Worm (Caenorhabditis elegans): ENCODE data around the gene ZK1128.1.

The ZK1128.1 gene

DNA sequence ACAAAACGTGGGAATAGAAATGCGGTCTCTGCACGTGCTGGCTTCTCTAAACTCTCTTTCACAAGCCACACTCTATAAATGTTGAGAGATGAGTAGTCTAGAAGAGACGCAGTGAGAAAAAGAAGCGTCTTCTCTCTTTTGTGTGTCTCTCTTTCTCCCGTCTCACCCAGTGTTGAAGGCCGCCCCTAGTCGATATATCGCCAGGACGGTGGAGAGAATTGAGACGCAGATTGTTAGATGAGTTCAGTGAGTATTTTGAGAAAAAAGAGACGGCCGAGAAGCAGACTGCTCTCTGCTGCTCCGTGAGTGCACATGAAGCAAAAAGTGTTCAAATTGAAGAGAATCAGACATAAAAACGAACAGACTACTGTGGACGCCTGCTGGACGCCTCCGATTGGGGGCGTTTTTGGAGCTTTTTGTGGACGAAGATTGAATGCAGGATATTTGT is 18.0 kb downstream of the ZK1128.1 start (continued):
- peak; percentile 85 for TF ChIP-seq ceh-82 (tag; optimal IDR thresholded peaks at IDR 0.05)
- peak; percentile 96 for TF ChIP-seq unc-62 (GFP tag; optimal IDR thresholded peaks at IDR 0.05)
- TF ChIP-seq ceh-9 (tag; optimal IDR thresholded peaks at IDR 0.05): no peak
- no peak for TF ChIP-seq daf-12 (tag; optimal IDR thresholded peaks at IDR 0.05)
- TF ChIP-seq ceh-16 (tag; optimal IDR thresholded peaks at IDR 0.05): no peak
- TF ChIP-seq elt-3 (tag; optimal IDR thresholded peaks at IDR 0.05): no peak
- TF ChIP-seq eor-1 (tag; optimal IDR thresholded peaks at IDR 0.05): no peak
- no peak for TF ChIP-seq fkh-2 (tag; optimal IDR thresholded peaks at IDR 0.05)
- peak; percentile 76 for TF ChIP-seq lsy-12 (tag; optimal IDR thresholded peaks at IDR 0.05)
- TF ChIP-seq aly-2 (tag; optimal IDR thresholded peaks at IDR 0.05): no peak
- peak; percentile 96 for TF ChIP-seq pha-4 (tag; optimal IDR thresholded peaks at IDR 0.05)
- no peak for TF ChIP-seq mml-1 (tag; optimal IDR thresholded peaks at IDR 0.05)
- TF ChIP-seq zag-1 (tag; optimal IDR thresholded peaks at IDR 0.05): peak; percentile 66
- no peak for TF ChIP-seq fos-1 (tag; optimal IDR thresholded peaks at IDR 0.05)
- peak; percentile 80 for TF ChIP-seq egl-5 (tag; optimal IDR thresholded peaks at IDR 0.05)
- no peak for TF ChIP-seq nhr-12 (tag; optimal IDR thresholded peaks at IDR 0.05)
- TF ChIP-seq pqm-1 (tag; optimal IDR thresholded peaks at IDR 0.05): peak; percentile 72
- TF ChIP-seq sea-2 (GFP tag; optimal IDR thresholded peaks at IDR 0.05): no peak
- TF ChIP-seq R02D3.7 (tag; optimal IDR thresholded peaks at IDR 0.05): peak; percentile 77
- TF ChIP-seq lin-39 (tag; optimal IDR thresholded peaks at IDR 0.05): peak; percentile 83
- TF ChIP-seq ceh-28 (tag; optimal IDR thresholded peaks at IDR 0.05): peak; percentile 95

DNA sequence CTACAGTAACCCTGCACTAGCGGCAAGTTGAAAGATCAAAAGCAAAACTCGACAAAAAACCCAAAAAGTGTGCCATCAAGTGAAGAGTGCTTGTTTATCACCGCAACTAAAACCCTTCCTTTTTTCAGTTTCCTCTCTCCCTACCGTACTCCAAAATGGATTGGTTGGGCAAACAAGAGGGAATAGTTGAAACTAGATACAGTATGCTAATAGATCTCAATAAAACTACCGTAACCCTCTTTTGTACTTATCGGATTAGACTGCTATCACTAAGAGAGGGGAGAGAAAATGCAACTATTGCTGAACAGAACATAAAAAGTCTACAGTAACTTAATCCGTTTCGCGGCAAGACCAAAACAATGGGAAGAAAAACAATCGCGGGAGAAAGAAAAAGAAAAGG is 19.2 kb downstream of the ZK1128.1 start:
- peak; percentile 34 for TF ChIP-seq nfya-1 (tag; optimal IDR thresholded peaks at IDR 0.05; ENCODE audit: insufficient read depth)
- TF ChIP-seq pha-4 (tag; optimal IDR thresholded peaks at IDR 0.05): peak; percentile 47
- peak; percentile 52 for TF ChIP-seq ama-1 (optimal IDR thresholded peaks at IDR 0.05)
- TF ChIP-seq tbx-2 (tag; optimal IDR thresholded peaks at IDR 0.05): no peak
- TF ChIP-seq fos-1 (tag; optimal IDR thresholded peaks at IDR 0.05): no peak
- TF ChIP-seq elt-2 (tag; optimal IDR thresholded peaks at IDR 0.05): peak; percentile 33
- TF ChIP-seq lin-15B (tag; optimal IDR thresholded peaks at IDR 0.05): no peak

DNA sequence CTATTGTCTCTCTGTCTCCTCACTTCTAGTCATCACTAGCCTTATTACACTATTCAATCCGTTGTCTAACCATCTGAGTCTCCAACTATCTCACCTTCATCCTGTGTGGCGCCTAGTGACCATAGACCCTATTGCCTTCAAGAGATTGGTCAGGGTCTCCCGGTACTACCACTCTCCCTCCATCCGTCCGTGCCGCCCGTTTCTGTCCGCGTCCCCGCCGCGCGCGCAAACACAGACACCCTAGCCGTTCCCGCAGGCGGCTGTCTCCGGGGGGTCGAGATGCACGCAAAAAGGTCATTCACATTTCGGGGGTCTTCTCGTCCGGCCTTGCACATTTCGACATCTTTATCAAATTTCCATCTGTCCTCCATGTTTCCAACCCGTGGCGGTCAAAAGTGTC is 20.0 kb downstream of the ZK1128.1 start:
- TF ChIP-seq aly-2 (tag; optimal IDR thresholded peaks at IDR 0.05) (no peak), nhr-77 (tag; optimal IDR thresholded peaks at IDR 0.05) (no peak), fos-1 (tag; optimal IDR thresholded peaks at IDR 0.05) (no peak), lin-39 (tag; optimal IDR thresholded peaks at IDR 0.05) (peak; percentile 50), nhr-25 (tag; optimal IDR thresholded peaks at IDR 0.05) (peak; percentile 86), daf-12 (tag; optimal IDR thresholded peaks at IDR 0.05) (no peak), lsy-12 (tag; optimal IDR thresholded peaks at IDR 0.05) (peak; percentile 52), nhr-237 (tag; optimal IDR thresholded peaks at IDR 0.05) (no peak), nhr-23 (tag; optimal IDR thresholded peaks at IDR 0.05) (peak; percentile 55), unc-62 (GFP tag; optimal IDR thresholded peaks at IDR 0.05) (no peak), nhr-11 (tag; optimal IDR thresholded peaks at IDR 0.05) (no peak), ztf-4 (tag; optimal IDR thresholded peaks at IDR 0.05) (no peak), pha-4 (tag; optimal IDR thresholded peaks at IDR 0.05) (no peak), elt-3 (tag; optimal IDR thresholded peaks at IDR 0.05) (no peak), ceh-28 (tag; optimal IDR thresholded peaks at IDR 0.05) (no peak), elt-1 (tag; optimal IDR thresholded peaks at IDR 0.05) (no peak), lin-15B (tag; optimal IDR thresholded peaks at IDR 0.05) (peak; percentile 51), nhr-12 (tag; optimal IDR thresholded peaks at IDR 0.05) (no peak), jun-1 (tag; optimal IDR thresholded peaks at IDR 0.05) (no peak), ceh-82 (tag; optimal IDR thresholded peaks at IDR 0.05) (no peak), sea-2 (GFP tag; optimal IDR thresholded peaks at IDR 0.05) (no peak), zag-1 (tag; optimal IDR thresholded peaks at IDR 0.05) (no peak), skn-1 (tag; optimal IDR thresholded peaks at IDR 0.05) (no peak), R02D3.7 (tag; optimal IDR thresholded peaks at IDR 0.05) (no peak), fkh-2 (tag; optimal IDR thresholded peaks at IDR 0.05) (no peak), nhr-43 (tag; optimal IDR thresholded peaks at IDR 0.05; ENCODE audit: poor library complexity, severe bottlenecking) (peak; percentile 63), tbx-2 (tag; optimal IDR thresholded peaks at IDR 0.05) (peak; percentile 11), ama-1 (optimal IDR thresholded peaks at IDR 0.05) (no peak), ceh-16 (tag; optimal IDR thresholded peaks at IDR 0.05) (no peak), egl-5 (tag; optimal IDR thresholded peaks at IDR 0.05) (peak; percentile 6), nfya-1 (tag; optimal IDR thresholded peaks at IDR 0.05; ENCODE audit: insufficient read depth) (peak; percentile 93), unc-39 (tag; optimal IDR thresholded peaks at IDR 0.05) (no peak)
